Worm (Caenorhabditis elegans) whole organism, L4/young adult: ENCODE results near the gene PDB1.1.

Experiments used
- W03F9.2 ChIP-seq: fragments of 150-350 bp; optimal IDR thresholded peaks from 2 replicates; lab custom pipeline; 2014; ENCODE audit warnings: missing biosample characterization, missing genetic modification characterization
- dao-5 ChIP-seq: sonication (generic microtip); optimal IDR thresholded peaks from 2 replicates; lab custom pipeline; 2016; ENCODE audit warnings: missing genotype, missing genetic modification characterization, moderate library complexity, missing compliant biosample characterization
- him-1 ChIP-seq: sonication (generic microtip); optimal IDR thresholded peaks from 2 replicates; lab custom pipeline; 2016; ENCODE audit warnings: missing genotype, missing genetic modification reagents, missing genetic modification characterization, missing compliant biosample characterization

- TF ChIP-seq him-1 (tag; lab: Kevin White, UChicago) (no peak), dao-5 (tag; lab: Kevin White, UChicago) (no peak), W03F9.2 (tag; lab: Kevin White, UChicago) (no peak)
Measured at ce11 chrX:7534454-7534853, 24.4 kb downstream of the PDB1.1 start.
